Fruit fly (Drosophila melanogaster) whole organism, wandering third instar larva: ENCODE data around the gene Pino.

Source experiments
- Abd-B ChIP-seq: fragments of >200 bp; optimal IDR thresholded peaks from 2 replicates; lab custom pipeline; 2017; ENCODE audit warnings: missing biosample characterization, missing genetic modification characterization
- CG9705 ChIP-seq: fragments of 200-800 bp; sonication (Bioruptor generic); optimal IDR thresholded peaks from 2 replicates; lab custom pipeline; 2018; ENCODE audit warnings: missing biosample characterization, mild to moderate bottlenecking, missing genetic modification characterization
- CrebA ChIP-seq: fragments of 200-800 bp; sonication (Bioruptor generic); optimal IDR thresholded peaks from 2 replicates; lab custom pipeline; 2016; ENCODE audit warnings: missing biosample characterization, mild to moderate bottlenecking, missing genetic modification characterization, borderline replicate concordance
- Dfd ChIP-seq: fragments of >200 bp; optimal IDR thresholded peaks from 2 replicates; lab custom pipeline; 2017; ENCODE audit warnings: missing biosample characterization, missing genetic modification characterization
- Dif ChIP-seq: fragments of 200-275, 200-300 bp; sonication (Bioruptor generic); optimal IDR thresholded peaks from 2 replicates; lab custom pipeline; 2018; ENCODE audit warnings: missing biosample characterization, missing genetic modification characterization; ENCODE audit not compliant: partially characterized antibody
- GATAd ChIP-seq: sonication (Bioruptor generic); optimal IDR thresholded peaks from 2 replicates; lab custom pipeline; 2016; ENCODE audit warnings: missing biosample characterization, missing genetic modification characterization
- HLH106 ChIP-seq: fragments of 200-800 bp; optimal IDR thresholded peaks from 3 replicates; lab custom pipeline; 2019; ENCODE audit warnings: missing biosample characterization, mild to moderate bottlenecking, missing genetic modification characterization, moderate library complexity
- Hnf4 ChIP-seq: fragments of 200-800 bp; sonication (Bioruptor generic); optimal IDR thresholded peaks from 2 replicates; lab custom pipeline; 2016; ENCODE audit warnings: missing biosample characterization, mild to moderate bottlenecking, missing genetic modification characterization
- Hr78 ChIP-seq: fragments of >200 bp; optimal IDR thresholded peaks from 2 replicates; lab custom pipeline; 2017; ENCODE audit warnings: missing biosample characterization, missing genetic modification characterization
- Hr83 ChIP-seq: fragments of 200-300 bp; sonication (Bioruptor generic); optimal IDR thresholded peaks from 2 replicates; lab custom pipeline; 2016; ENCODE audit warnings: missing biosample characterization, mild to moderate bottlenecking, missing genetic modification characterization, moderate library complexity; ENCODE audit not compliant: poor library complexity, severe bottlenecking
- Jra ChIP-seq: sonication (Bioruptor generic); optimal IDR thresholded peaks from 2 replicates; lab custom pipeline; 2016; ENCODE audit warnings: missing biosample characterization, missing genetic modification characterization
- Mio ChIP-seq: sonication (Bioruptor generic); optimal IDR thresholded peaks from 2 replicates; lab custom pipeline; 2016; ENCODE audit warnings: missing biosample characterization, missing genetic modification characterization
- Myc ChIP-seq: fragments of >200 bp; optimal IDR thresholded peaks from 2 replicates; lab custom pipeline; 2017
- N ChIP-seq: fragments of >200 bp; optimal IDR thresholded peaks from 2 replicates; lab custom pipeline; 2018; ENCODE audit warnings: missing biosample characterization, missing external identifiers, missing genetic modification characterization
- OdsH ChIP-seq: fragments of 200-800 bp; sonication (Bioruptor generic); optimal IDR thresholded peaks from 2 replicates; lab custom pipeline; 2016; ENCODE audit warnings: missing biosample characterization, mild to moderate bottlenecking, missing genetic modification characterization
- Rel ChIP-seq, 2 experiments: fragments of 200-800 bp; sonication (Bioruptor generic) in 1 of 2; optimal IDR thresholded peaks; 2 replicates in 1 of 2; 3 replicates in 1 of 2; lab custom pipeline; 2016 to 2019; ENCODE audit warnings: mild to moderate bottlenecking in 2 of 2, missing biosample characterization in 2 of 2, missing genetic modification characterization in 2 of 2, moderate library complexity in 1 of 2
- Sp1 ChIP-seq: fragments of 200-800 bp; sonication (Bioruptor generic); optimal IDR thresholded peaks from 3 replicates; lab custom pipeline; 2019; ENCODE audit warnings: missing biosample characterization, mild to moderate bottlenecking, missing genetic modification characterization, moderate library complexity
- Vsx2 ChIP-seq: fragments of 200-300, 225-300 bp; sonication (Bioruptor generic); optimal IDR thresholded peaks from 2 replicates; lab custom pipeline; 2018; ENCODE audit warnings: missing biosample characterization, missing genetic modification characterization; ENCODE audit not compliant: partially characterized antibody
- br ChIP-seq: fragments of 200-800 bp; sonication (Bioruptor generic); optimal IDR thresholded peaks from 2 replicates; lab custom pipeline; 2016; ENCODE audit warnings: missing biosample characterization, missing genetic modification characterization
- brk ChIP-seq: fragments of 200-800 bp; sonication (Bioruptor generic); optimal IDR thresholded peaks from 2 replicates; lab custom pipeline; 2016; ENCODE audit warnings: missing biosample characterization, mild to moderate bottlenecking, missing genetic modification characterization
- dl ChIP-seq, 2 experiments: fragments of 175-275, 200-275 bp in 1 of 2; fragments of 200-275 bp in 1 of 2; sonication (Bioruptor generic); optimal IDR thresholded peaks; lab custom pipeline; 2018; ENCODE audit warnings: mild to moderate bottlenecking in 2 of 2, missing biosample characterization in 2 of 2, missing genetic modification characterization in 2 of 2, moderate library complexity in 2 of 2; ENCODE audit not compliant: partially characterized antibody in 2 of 2, insufficient read depth in 1 of 2
- dmrt93B ChIP-seq: fragments of 200-800 bp; sonication (Bioruptor generic); optimal IDR thresholded peaks from 2 replicates; lab custom pipeline; 2018; ENCODE audit warnings: missing biosample characterization, mild to moderate bottlenecking, missing genetic modification characterization
- dsf ChIP-seq: sonication (Bioruptor generic); optimal IDR thresholded peaks from 2 replicates; lab custom pipeline; 2016; ENCODE audit warnings: missing biosample characterization, missing genetic modification characterization, borderline replicate concordance
- ey ChIP-seq: fragments of 200-800 bp; sonication (Bioruptor generic); optimal IDR thresholded peaks from 2 replicates; lab custom pipeline; 2016; ENCODE audit warnings: missing biosample characterization, missing genetic modification characterization
- foxo ChIP-seq, 2 experiments: fragments of 200-800 bp; sonication (Bioruptor generic); optimal IDR thresholded peaks; 2 replicates in 1 of 2; 3 replicates in 1 of 2; lab custom pipeline; 2016 to 2017; ENCODE audit warnings: missing biosample characterization in 2 of 2, missing genetic modification characterization in 2 of 2
- fru ChIP-seq: fragments of 200-800 bp; sonication (Bioruptor generic); optimal IDR thresholded peaks from 3 replicates; lab custom pipeline; 2016; ENCODE audit warnings: missing biosample characterization, mild to moderate bottlenecking, missing genetic modification characterization
- h ChIP-seq: fragments of 200-800 bp; sonication (Bioruptor generic); optimal IDR thresholded peaks from 3 replicates; lab custom pipeline; 2016; ENCODE audit warnings: missing biosample characterization, mild to moderate bottlenecking, missing genetic modification characterization
- jim ChIP-seq: fragments of 175-275, 200-325 bp; sonication (Bioruptor generic); optimal IDR thresholded peaks from 2 replicates; lab custom pipeline; 2016; ENCODE audit warnings: missing biosample characterization, mild to moderate bottlenecking, missing genetic modification characterization
- lola ChIP-seq: fragments of >200 bp; optimal IDR thresholded peaks from 2 replicates; lab custom pipeline; 2017; ENCODE audit warnings: missing biosample characterization, missing genetic modification characterization
- pan ChIP-seq: fragments of >200 bp; optimal IDR thresholded peaks from 2 replicates; lab custom pipeline; 2017
- psq ChIP-seq: fragments of 200-800 bp; sonication (Bioruptor generic); optimal IDR thresholded peaks from 3 replicates; lab custom pipeline; 2017; ENCODE audit warnings: missing biosample characterization, mild to moderate bottlenecking, missing genetic modification characterization, moderate library complexity
- rgr ChIP-seq: fragments of 200-800 bp; sonication (Bioruptor generic); optimal IDR thresholded peaks from 3 replicates; lab custom pipeline; 2016; ENCODE audit warnings: missing biosample characterization, mild to moderate bottlenecking, missing genetic modification characterization
- sage ChIP-seq: fragments of 200-800 bp; sonication (Bioruptor generic); optimal IDR thresholded peaks from 2 replicates; lab custom pipeline; 2016; ENCODE audit warnings: missing biosample characterization, mild to moderate bottlenecking, missing genetic modification characterization
- sv ChIP-seq: fragments of 200-800 bp; sonication (Bioruptor generic); optimal IDR thresholded peaks from 3 replicates; lab custom pipeline; 2016; ENCODE audit warnings: missing biosample characterization, missing genetic modification characterization
- tai ChIP-seq: sonication (Bioruptor generic); optimal IDR thresholded peaks from 2 replicates; lab custom pipeline; 2016; ENCODE audit warnings: missing biosample characterization, missing genetic modification characterization
- usp ChIP-seq: fragments of >200 bp; optimal IDR thresholded peaks from 2 replicates; lab custom pipeline; 2017; ENCODE audit warnings: missing biosample characterization, missing genetic modification characterization
- woc ChIP-seq: sonication (Bioruptor generic); optimal IDR thresholded peaks from 2 replicates; lab custom pipeline; 2016; ENCODE audit warnings: missing biosample characterization, mild to moderate bottlenecking, missing genetic modification characterization

Gene Pino

dm6 chr2L:1070941-1071340, 57.8 kb downstream of the Pino start:
- TF ChIP-seq CrebA (GFP tag; lab: Kevin White, UChicago) (no peak), Rel (GFP tag; optimal IDR thresholded peaks at IDR 0.05; lab: Kevin White, UChicago) (no peak), Rel (tag; optimal IDR thresholded peaks at IDR 0.05; lab: Kevin White, UChicago) (no peak), Hnf4 (GFP tag; lab: Kevin White, UChicago) (no peak), usp (GFP tag; lab: Kevin White, UChicago) (no peak), HLH106 (tag; lab: Kevin White, UChicago) (peak; percentile 53), ey (GFP tag; lab: Kevin White, UChicago) (peak; percentile 56), foxo (GFP tag; optimal IDR thresholded peaks at IDR 0.05; lab: Kevin White, UChicago) (peak in 1 of 2 experiments; percentile 68), Vsx2 (GFP tag; lab: Kevin White, UChicago) (no peak), sv (no peak), Jra (GFP tag; lab: Kevin White, UChicago) (no peak), h (GFP tag; lab: Kevin White, UChicago) (peak; percentile 56), OdsH (GFP tag; lab: Kevin White, UChicago) (peak; percentile 5), dmrt93B (GFP tag; lab: Kevin White, UChicago) (peak; percentile 2), pan (lab: Kevin White, UChicago) (no peak), br (GFP tag; lab: Kevin White, UChicago) (peak; percentile 20), N (GFP tag; lab: Kevin White, UChicago) (no peak), Sp1 (GFP tag; lab: Kevin White, UChicago) (peak; percentile 20), Dfd (GFP tag; lab: Kevin White, UChicago) (no peak), rgr (GFP tag; lab: Kevin White, UChicago) (peak; percentile 42), lola (GFP tag; lab: Kevin White, UChicago) (no peak), tai (GFP tag; lab: Kevin White, UChicago) (no peak), Dif (GFP tag; lab: Kevin White, UChicago) (no peak), sage (GFP tag; lab: Kevin White, UChicago) (no peak), Myc (lab: Kevin White, UChicago) (no peak), dsf (GFP tag; lab: Kevin White, UChicago) (no peak), psq (GFP tag; lab: Kevin White, UChicago) (no peak), woc (GFP tag; lab: Kevin White, UChicago) (peak; percentile 12), Hr83 (no peak), Mio (GFP tag; lab: Kevin White, UChicago) (no peak), GATAd (GFP tag; lab: Kevin White, UChicago) (no peak), Abd-B (GFP tag; lab: Kevin White, UChicago) (no peak), CG9705 (no peak), fru (GFP tag; lab: Kevin White, UChicago) (peak; percentile 65), dl (GFP tag; optimal IDR thresholded peaks at IDR 0.05; lab: Kevin White, UChicago; ENCODE audit: insufficient read depth in 1 of 2, partially characterized antibody in 2 of 2) (no peak)

- TF ChIP-seq br (GFP tag; lab: Kevin White, UChicago) = peak; percentile 25
- TF ChIP-seq Dfd (GFP tag; lab: Kevin White, UChicago) = no peak
- TF ChIP-seq Hnf4 (GFP tag; lab: Kevin White, UChicago) = peak; percentile 19
- TF ChIP-seq Sp1 (GFP tag; lab: Kevin White, UChicago) = peak; percentile 25
- TF ChIP-seq ey (GFP tag; lab: Kevin White, UChicago) = peak; percentile 6
- TF ChIP-seq HLH106 (tag; lab: Kevin White, UChicago) = peak; percentile 43
- TF ChIP-seq brk (GFP tag; lab: Kevin White, UChicago) = no peak
- no peak for TF ChIP-seq tai (GFP tag; lab: Kevin White, UChicago)
- TF ChIP-seq jim = no peak
- peak; percentile 44 for TF ChIP-seq h (GFP tag; lab: Kevin White, UChicago)
- TF ChIP-seq Myc (lab: Kevin White, UChicago) = no peak
- no peak for TF ChIP-seq sv
- TF ChIP-seq OdsH (GFP tag; lab: Kevin White, UChicago) = peak; percentile 1
- no peak for TF ChIP-seq Abd-B (GFP tag; lab: Kevin White, UChicago)
- TF ChIP-seq dsf (GFP tag; lab: Kevin White, UChicago) = no peak
- TF ChIP-seq fru (GFP tag; lab: Kevin White, UChicago) = peak; percentile 43
- no peak for TF ChIP-seq Vsx2 (GFP tag; lab: Kevin White, UChicago)
- no peak for TF ChIP-seq Hr78 (GFP tag; lab: Kevin White, UChicago)
- no peak for TF ChIP-seq sage (GFP tag; lab: Kevin White, UChicago)
- peak; percentile 35 for TF ChIP-seq rgr (GFP tag; lab: Kevin White, UChicago)
- TF ChIP-seq pan (lab: Kevin White, UChicago) = no peak
- peak in 1 of 2 experiments; percentile 46 for TF ChIP-seq foxo (GFP tag; optimal IDR thresholded peaks at IDR 0.05; lab: Kevin White, UChicago)
- TF ChIP-seq usp (GFP tag; lab: Kevin White, UChicago) = no peak
- TF ChIP-seq Rel (GFP tag; optimal IDR thresholded peaks at IDR 0.05; lab: Kevin White, UChicago) = no peak
- no peak for TF ChIP-seq Rel (tag; optimal IDR thresholded peaks at IDR 0.05; lab: Kevin White, UChicago)
- TF ChIP-seq CrebA (GFP tag; lab: Kevin White, UChicago) = no peak
- no peak for TF ChIP-seq psq (GFP tag; lab: Kevin White, UChicago)
Measured at dm6 chr2L:1070332-1070731, 58.4 kb downstream of the Pino start.
